Fruit fly (Drosophila melanogaster) whole organism, pupa: ENCODE measurements around the gene Vm34Ca.

Experiments used
- CG10348 ChIP-seq: fragments of 200-800 bp; sonication (Bioruptor generic); IDR thresholded peaks from 2 replicates; pipeline ENCODE4 v1.3.6; 2022; ENCODE audit warnings: missing biosample characterization, missing genetic modification characterization
- CG12605 ChIP-seq: fragments of 200-800 bp; sonication (Bioruptor generic); IDR thresholded peaks from 2 replicates; pipeline ENCODE4 v1.3.6; 2022; ENCODE audit warnings: missing biosample characterization, missing genetic modification characterization
- CG13204 ChIP-seq: fragments of 200-800 bp; sonication (Bioruptor generic); optimal IDR thresholded peaks from 2 replicates; lab custom pipeline; 2018; ENCODE audit warnings: missing biosample characterization, mild to moderate bottlenecking, missing genetic modification characterization, moderate library complexity
- CG14655 ChIP-seq: fragments of 200-800 bp; sonication (Bioruptor generic); optimal IDR thresholded peaks from 3 replicates; lab custom pipeline; 2017; ENCODE audit warnings: mild to moderate bottlenecking, missing biosample characterization, missing genetic modification reagents, missing genetic modification characterization
- CG15710 ChIP-seq: fragments of 200-800 bp; sonication (Bioruptor generic); optimal IDR thresholded peaks from 2 replicates; lab custom pipeline; 2018; ENCODE audit warnings: missing biosample characterization, mild to moderate bottlenecking, missing genetic modification characterization, moderate library complexity
- CG17806 ChIP-seq: fragments of 200-800 bp; sonication (Bioruptor generic); optimal IDR thresholded peaks from 2 replicates; lab custom pipeline; 2018; ENCODE audit warnings: missing biosample characterization, mild to moderate bottlenecking, missing genetic modification characterization, moderate library complexity
- CG32121 ChIP-seq: fragments of 200-800 bp; sonication (Bioruptor generic); IDR thresholded peaks from 2 replicates; pipeline ENCODE4 v1.3.6; 2022; ENCODE audit warnings: missing biosample characterization, missing genetic modification characterization
- CG34367 ChIP-seq: fragments of 200-800 bp; sonication (Bioruptor generic); optimal IDR thresholded peaks from 2 replicates; lab custom pipeline; 2018; ENCODE audit warnings: missing biosample characterization, mild to moderate bottlenecking, missing genetic modification characterization
- CG4496 ChIP-seq: fragments of 200-800 bp; sonication (Bioruptor generic); IDR thresholded peaks from 3 replicates; pipeline ENCODE4 v1.3.6; 2022; ENCODE audit warnings: missing biosample characterization, missing genetic modification characterization
- CG8159 ChIP-seq: fragments of 200-800 bp; sonication (Bioruptor generic); optimal IDR thresholded peaks from 3 replicates; lab custom pipeline; 2018; ENCODE audit warnings: missing biosample characterization, mild to moderate bottlenecking, missing genetic modification characterization, moderate library complexity
- CG8301 ChIP-seq: fragments of 200-800 bp; sonication (Bioruptor generic); optimal IDR thresholded peaks from 2 replicates; lab custom pipeline; 2018; ENCODE audit warnings: missing biosample characterization, mild to moderate bottlenecking, missing genetic modification characterization
- CG9948 ChIP-seq: fragments of 200-800 bp; sonication (Bioruptor generic); optimal IDR thresholded peaks from 2 replicates; lab custom pipeline; 2018; ENCODE audit warnings: missing biosample characterization, mild to moderate bottlenecking, missing genetic modification characterization, moderate library complexity
- D1 ChIP-seq: fragments of 200-800 bp; sonication (Bioruptor generic); optimal IDR thresholded peaks from 2 replicates; lab custom pipeline; 2018; ENCODE audit warnings: missing biosample characterization, mild to moderate bottlenecking, missing genetic modification characterization, moderate library complexity
- EcR ChIP-seq: fragments of 200-800 bp; sonication (Bioruptor generic); optimal IDR thresholded peaks from 3 replicates; lab custom pipeline; 2019; ENCODE audit warnings: missing biosample characterization, missing genetic modification characterization, mild to moderate bottlenecking, moderate library complexity, missing genetic modification reagents
- Ets98B ChIP-seq: fragments of 200-800 bp; sonication (Bioruptor generic); IDR thresholded peaks from 2 replicates; pipeline ENCODE4 v1.3.6; 2022; ENCODE audit warnings: missing biosample characterization, missing genetic modification characterization
- Pif1A ChIP-seq: fragments of 200-800 bp; sonication (Bioruptor generic); optimal IDR thresholded peaks from 3 replicates; lab custom pipeline; 2016; ENCODE audit warnings: missing biosample characterization, missing genetic modification characterization
- Pif1B ChIP-seq: fragments of 200-800 bp; sonication (Bioruptor generic); optimal IDR thresholded peaks from 3 replicates; lab custom pipeline; 2016; ENCODE audit warnings: missing biosample characterization, missing genetic modification characterization
- Snoo ChIP-seq: fragments of 200-800 bp; sonication (Bioruptor generic); optimal IDR thresholded peaks from 3 replicates; lab custom pipeline; 2017; ENCODE audit warnings: missing biosample characterization, mild to moderate bottlenecking, missing genetic modification characterization, inconsistent platforms
- fd96Ca ChIP-seq: fragments of 200-800 bp; sonication (Bioruptor generic); IDR thresholded peaks from 3 replicates; pipeline ENCODE4 v1.3.6; 2022; ENCODE audit warnings: missing biosample characterization, missing genetic modification characterization
- gl ChIP-seq: fragments of 200-800 bp; sonication (Bioruptor generic); optimal IDR thresholded peaks from 2 replicates; lab custom pipeline; 2018; ENCODE audit warnings: missing biosample characterization, mild to moderate bottlenecking, missing genetic modification characterization
- rn ChIP-seq: fragments of 200-800 bp; sonication (Bioruptor generic); IDR thresholded peaks from 2 replicates; pipeline ENCODE4 v1.3.6; 2022; ENCODE audit warnings: missing biosample characterization, missing genetic modification characterization

Gene Vm34Ca

dm6 chr2L:13367378-13367777 lies 44.1 kb downstream of the Vm34Ca start, which contains the start of gene Tap42:
Tap42 (plus strand) TSS chr2L:13367617.
- no peak for TF ChIP-seq fd96Ca (GFP tag; lab: Robert Waterston, UW)
- no peak for TF ChIP-seq CG13204 (GFP tag; lab: Kevin White, UChicago)
- TF ChIP-seq CG15710, result no peak
- TF ChIP-seq Snoo, result no peak
- TF ChIP-seq D1 (tag; lab: Kevin White, UChicago), result no peak

DNA sequence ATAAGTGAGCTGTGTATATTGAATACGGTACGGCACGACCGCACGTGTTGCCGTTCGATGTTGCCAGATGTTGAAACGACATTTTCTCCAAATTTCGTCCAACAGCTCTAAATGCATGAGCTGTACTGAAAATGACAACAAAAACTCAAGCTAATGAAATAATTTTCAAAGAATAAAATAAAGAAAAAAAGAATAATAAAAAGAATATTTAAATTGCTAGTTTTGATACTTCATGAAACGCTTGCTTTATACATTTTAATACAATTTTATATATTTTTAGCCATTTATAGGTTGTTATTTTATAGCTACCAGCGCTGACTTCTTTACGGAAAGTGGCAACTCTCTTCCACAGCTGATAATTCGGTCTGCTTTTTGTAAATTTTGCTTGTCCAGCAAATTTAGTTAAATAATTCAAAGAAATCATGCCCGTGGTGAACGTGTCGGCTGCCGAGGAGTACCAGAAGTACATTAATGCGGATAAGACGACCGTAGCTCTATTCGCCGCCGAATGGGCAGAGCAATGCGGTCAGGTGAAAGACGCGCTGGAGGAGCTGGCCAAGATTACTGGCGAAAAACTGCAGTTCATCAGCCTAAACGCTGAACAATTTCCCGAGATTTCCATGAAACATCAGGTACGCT lies 45.2 kb downstream of the Vm34Ca start, which contains the start of the genes Nnp-1 and Grx3:
TSS of gene Nnp-1 (minus strand) at position 81 of the 639 bp plus-strand sequence.
TSS of gene Grx3 (plus strand) at position 339 of the 639 bp plus-strand sequence.
- TF ChIP-seq D1 (tag; lab: Kevin White, UChicago), result peak; percentile 30
- no peak for TF ChIP-seq CG34367 (tag; lab: Kevin White, UChicago)
- no peak for TF ChIP-seq CG10348
- no peak for TF ChIP-seq CG13204 (GFP tag; lab: Kevin White, UChicago)
- TF ChIP-seq EcR (GFP tag; lab: Kevin White, UChicago), result no peak
- no peak for TF ChIP-seq Pif1B
- peak; percentile 44 for TF ChIP-seq CG8159 (tag; lab: Kevin White, UChicago)
- TF ChIP-seq rn (GFP tag; lab: Robert Waterston, UW), result 0 out of 2 replicates have a peak, but pooled peaks have one; percentile 13
- TF ChIP-seq CG32121 (GFP tag; lab: Robert Waterston, UW), result 0 out of 2 replicates have a peak, but pooled peaks have one; percentile 35
- TF ChIP-seq Snoo, result peak; percentile 3
- TF ChIP-seq CG9948 (tag; lab: Kevin White, UChicago), result peak; percentile 39

DNA sequence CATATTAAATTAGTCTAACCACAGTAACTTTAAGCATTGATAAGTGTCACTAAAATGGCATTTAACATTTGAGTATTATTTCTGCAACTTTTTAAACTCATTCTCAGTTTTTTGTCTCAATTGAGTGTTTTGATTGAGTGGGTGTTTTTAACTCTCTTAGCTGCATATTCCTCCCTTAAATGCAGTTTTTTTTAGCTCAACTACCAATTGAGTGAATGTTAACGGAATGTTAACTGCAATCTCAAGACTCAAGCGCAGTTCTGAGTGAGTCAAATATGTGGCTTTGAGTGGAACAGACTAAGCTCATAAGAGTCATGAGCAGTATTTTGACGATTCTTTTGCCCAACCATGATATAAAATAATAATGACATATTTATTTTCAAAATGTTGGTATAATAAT lies 48.5 kb downstream of the Vm34Ca start:
- TF ChIP-seq Ets98B (GFP tag; lab: Robert Waterston, UW) (no peak), Snoo (no peak), CG8159 (tag; lab: Kevin White, UChicago) (no peak), gl (tag; lab: Kevin White, UChicago) (no peak), CG13204 (GFP tag; lab: Kevin White, UChicago) (no peak), fd96Ca (GFP tag; lab: Robert Waterston, UW) (no peak), CG34367 (tag; lab: Kevin White, UChicago) (no peak), CG32121 (GFP tag; lab: Robert Waterston, UW) (no peak), CG8301 (tag; lab: Kevin White, UChicago) (no peak), CG10348 (no peak), EcR (GFP tag; lab: Kevin White, UChicago) (no peak), rn (GFP tag; lab: Robert Waterston, UW) (no peak), CG9948 (tag; lab: Kevin White, UChicago) (no peak), Pif1B (no peak), CG17806 (tag; lab: Kevin White, UChicago) (no peak), Pif1A (GFP tag; lab: Kevin White, UChicago) (no peak), CG14655 (GFP tag; lab: Kevin White, UChicago) (no peak), CG4496 (GFP tag; lab: Robert Waterston, UW) (no peak), CG12605 (GFP tag; lab: Robert Waterston, UW) (no peak), D1 (tag; lab: Kevin White, UChicago) (no peak)
- TF ChIP-seq, all 21 proteins: peak for 0

DNA sequence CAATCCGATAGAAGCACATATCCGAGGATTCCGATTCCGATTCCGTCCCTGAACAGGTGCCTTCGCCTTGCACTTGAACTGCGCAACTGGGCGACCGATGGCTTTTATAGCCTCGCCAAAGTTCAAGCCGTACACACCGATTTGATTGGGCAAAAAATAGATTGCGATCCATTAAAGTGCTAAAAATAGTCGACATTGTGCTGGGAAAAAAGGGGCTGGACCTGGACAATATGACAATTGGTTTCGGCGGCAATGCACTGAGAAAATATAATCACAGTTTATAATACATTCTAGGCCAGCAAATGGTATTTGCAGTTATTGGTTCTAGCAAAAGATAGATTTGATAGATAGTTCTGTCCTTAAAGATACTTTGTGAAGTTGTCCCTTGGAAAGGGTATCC lies 50.0 kb downstream of the Vm34Ca start, which contains the start of gene CG9377:
TSS of gene CG9377 (minus strand) at position 101 of the 400 bp plus-strand sequence.
- TF ChIP-seq EcR (GFP tag; lab: Kevin White, UChicago), result no peak
- TF ChIP-seq CG34367 (tag; lab: Kevin White, UChicago), result no peak
- TF ChIP-seq CG10348, result no peak
- no peak for TF ChIP-seq gl (tag; lab: Kevin White, UChicago)
- TF ChIP-seq CG4496 (GFP tag; lab: Robert Waterston, UW), result no peak
